Fruit fly (Drosophila melanogaster): Measurements from ENCODE around the gene CG4259.
A peak's percentile ranks its signal among the peaks of the same experiment; 100 is the strongest.

The CG4259 gene

dm6 chr2L:2168184-2168893 lies 39.3 kb upstream of the CG4259 start:
- no peak for TF ChIP-seq sv (GFP tag; optimal IDR thresholded peaks at IDR 0.05)
- no peak for TF ChIP-seq Rel (GFP tag; optimal IDR thresholded peaks at IDR 0.05)
- peak; percentile 4 for TF ChIP-seq Rel (tag; optimal IDR thresholded peaks at IDR 0.05)
- TF ChIP-seq br (GFP tag; optimal IDR thresholded peaks at IDR 0.05) = peak; percentile 34
- peak; percentile 29 for TF ChIP-seq Hr83 (GFP tag; optimal IDR thresholded peaks at IDR 0.05; ENCODE audit: poor library complexity, severe bottlenecking)
- no peak for TF ChIP-seq foxo (GFP tag; optimal IDR thresholded peaks at IDR 0.05)
- TF ChIP-seq tai (GFP tag; optimal IDR thresholded peaks at IDR 0.05) = no peak
- TF ChIP-seq psq (GFP tag; optimal IDR thresholded peaks at IDR 0.05) = no peak
- no peak for TF ChIP-seq rgr (GFP tag; optimal IDR thresholded peaks at IDR 0.05)
- no peak for TF ChIP-seq HLH106 (tag; optimal IDR thresholded peaks at IDR 0.05)
- TF ChIP-seq N (GFP tag; optimal IDR thresholded peaks at IDR 0.05) = no peak
- peak; percentile 26 for TF ChIP-seq h (GFP tag; optimal IDR thresholded peaks at IDR 0.05)

dm6 chr2L:2166958-2167707 lies 38.1 kb upstream of the CG4259 start:
- TF ChIP-seq psq (GFP tag; optimal IDR thresholded peaks at IDR 0.05) (peak; percentile 62), br (GFP tag; optimal IDR thresholded peaks at IDR 0.05) (no peak), foxo (GFP tag; optimal IDR thresholded peaks at IDR 0.05) (no peak), h (GFP tag; optimal IDR thresholded peaks at IDR 0.05) (no peak), dsf (GFP tag; optimal IDR thresholded peaks at IDR 0.05; ENCODE audit: borderline replicate concordance) (no peak), dl (GFP tag; optimal IDR thresholded peaks at IDR 0.05; ENCODE audit: insufficient read depth in 1 of 2, partially characterized antibody in 2 of 2) (no peak)

dm6 chr2L:2165864-2166263 lies 36.8 kb upstream of the CG4259 start:
- TF ChIP-seq sage (GFP tag; optimal IDR thresholded peaks at IDR 0.05) (no peak), h (GFP tag; optimal IDR thresholded peaks at IDR 0.05) (peak; percentile 47), dsf (GFP tag; optimal IDR thresholded peaks at IDR 0.05; ENCODE audit: borderline replicate concordance) (no peak), jim (GFP tag; optimal IDR thresholded peaks at IDR 0.05) (no peak), Myc (optimal IDR thresholded peaks at IDR 0.05) (no peak), OdsH (GFP tag; optimal IDR thresholded peaks at IDR 0.05) (no peak), CG32264 (GFP tag; optimal IDR thresholded peaks at IDR 0.05) (no peak), tai (GFP tag; optimal IDR thresholded peaks at IDR 0.05) (no peak), Hnf4 (GFP tag; optimal IDR thresholded peaks at IDR 0.05) (peak; percentile 29), N (GFP tag; optimal IDR thresholded peaks at IDR 0.05) (no peak), Rel (GFP tag; optimal IDR thresholded peaks at IDR 0.05) (no peak), Rel (tag; optimal IDR thresholded peaks at IDR 0.05) (peak; percentile 59), Abd-B (GFP tag; optimal IDR thresholded peaks at IDR 0.05) (no peak), woc (GFP tag; optimal IDR thresholded peaks at IDR 0.05) (no peak), CG9705 (GFP tag; optimal IDR thresholded peaks at IDR 0.05) (no peak), Dfd (GFP tag; optimal IDR thresholded peaks at IDR 0.05) (no peak), foxo (GFP tag; optimal IDR thresholded peaks at IDR 0.05) (no peak), psq (GFP tag; optimal IDR thresholded peaks at IDR 0.05) (no peak), CrebA (GFP tag; optimal IDR thresholded peaks at IDR 0.05; ENCODE audit: borderline replicate concordance) (peak; percentile 20), Sp1 (GFP tag; optimal IDR thresholded peaks at IDR 0.05) (peak; percentile 34), Jra (GFP tag; optimal IDR thresholded peaks at IDR 0.05) (no peak), Dif (GFP tag; optimal IDR thresholded peaks at IDR 0.05; ENCODE audit: partially characterized antibody) (no peak), usp (GFP tag; optimal IDR thresholded peaks at IDR 0.05) (no peak), lola (GFP tag; optimal IDR thresholded peaks at IDR 0.05) (no peak), dl (GFP tag; optimal IDR thresholded peaks at IDR 0.05; ENCODE audit: insufficient read depth in 1 of 2, partially characterized antibody in 2 of 2) (no peak), HLH106 (tag; optimal IDR thresholded peaks at IDR 0.05) (no peak), br (GFP tag; optimal IDR thresholded peaks at IDR 0.05) (peak; percentile 23), Hr78 (GFP tag; optimal IDR thresholded peaks at IDR 0.05) (no peak), GATAd (GFP tag; optimal IDR thresholded peaks at IDR 0.05) (no peak), dmrt93B (GFP tag; optimal IDR thresholded peaks at IDR 0.05) (no peak), rgr (GFP tag; optimal IDR thresholded peaks at IDR 0.05) (peak; percentile 23), Vsx2 (GFP tag; optimal IDR thresholded peaks at IDR 0.05; ENCODE audit: partially characterized antibody) (no peak), pan (optimal IDR thresholded peaks at IDR 0.05) (no peak), ey (GFP tag; optimal IDR thresholded peaks at IDR 0.05) (no peak), Hr83 (GFP tag; optimal IDR thresholded peaks at IDR 0.05; ENCODE audit: poor library complexity, severe bottlenecking) (no peak), fru (GFP tag; optimal IDR thresholded peaks at IDR 0.05) (no peak), brk (GFP tag; optimal IDR thresholded peaks at IDR 0.05) (no peak), Mio (GFP tag; optimal IDR thresholded peaks at IDR 0.05) (no peak), sv (GFP tag; optimal IDR thresholded peaks at IDR 0.05) (no peak)

Data from whole organism, wandering third instar larva.